Worm (Caenorhabditis elegans) whole organism, young adult: ENCODE measurements around the gene F35G12.7.

ENCODE experiments used
- C17E4.6 ChIP-seq: fragments of 200-800 bp; sonication (Bioruptor generic); IDR thresholded peaks from 2 replicates; pipeline ENCODE4 v1.3.6; 2022; ENCODE audit warnings: missing genetic modification reagents, missing genetic modification characterization, missing compliant biosample characterization
- T26A5.8 ChIP-seq: sonication (generic microtip); optimal IDR thresholded peaks from 2 replicates; lab custom pipeline; 2016; ENCODE audit warnings: missing genetic modification characterization, missing compliant biosample characterization
- Y56A3A.18 ChIP-seq: fragments of 200-800 bp; sonication (Bioruptor generic); IDR thresholded peaks from 2 replicates; pipeline ENCODE4 v1.3.6; 2022; ENCODE audit warnings: missing genetic modification reagents, missing genetic modification characterization, missing compliant biosample characterization
- die-1 ChIP-seq: sonication (generic microtip); optimal IDR thresholded peaks from 2 replicates; lab custom pipeline; 2016; ENCODE audit warnings: missing genotype, mild to moderate bottlenecking, missing genetic modification characterization, missing compliant biosample characterization
- hmg-20 ChIP-seq: fragments of 200-800 bp; sonication (Bioruptor generic); IDR thresholded peaks from 2 replicates; pipeline ENCODE4 v1.3.6; 2022; ENCODE audit warnings: missing genetic modification reagents, missing genetic modification characterization, missing compliant biosample characterization
- hsf-1 ChIP-seq: fragments of 200-800 bp; sonication (Bioruptor generic); IDR thresholded peaks from 2 replicates; pipeline ENCODE4 v1.3.6; 2022; ENCODE audit warnings: missing genetic modification reagents, missing genetic modification characterization, missing compliant biosample characterization
- snpc-4 ChIP-seq, 5 experiments: fragments of 150-350 bp in 1 of 5; sonication (generic microtip) in 4 of 5; optimal IDR thresholded peaks; 2 replicates each; lab custom pipeline; 2014 to 2018; ENCODE audit warnings: missing genetic modification characterization in 5 of 5, missing biosample characterization in 3 of 5, antibody characterized with exemption in 2 of 5, mild to moderate bottlenecking in 2 of 5, missing compliant biosample characterization in 2 of 5, missing genotype in 2 of 5, moderate library complexity in 2 of 5, missing genetic modification reagents in 1 of 5
- ztf-28 ChIP-seq: fragments of 200-800 bp; sonication (Bioruptor generic); IDR thresholded peaks from 2 replicates; pipeline ENCODE4 v1.3.6; 2022; ENCODE audit warnings: missing genetic modification reagents, missing genetic modification characterization, missing compliant biosample characterization

DNA sequence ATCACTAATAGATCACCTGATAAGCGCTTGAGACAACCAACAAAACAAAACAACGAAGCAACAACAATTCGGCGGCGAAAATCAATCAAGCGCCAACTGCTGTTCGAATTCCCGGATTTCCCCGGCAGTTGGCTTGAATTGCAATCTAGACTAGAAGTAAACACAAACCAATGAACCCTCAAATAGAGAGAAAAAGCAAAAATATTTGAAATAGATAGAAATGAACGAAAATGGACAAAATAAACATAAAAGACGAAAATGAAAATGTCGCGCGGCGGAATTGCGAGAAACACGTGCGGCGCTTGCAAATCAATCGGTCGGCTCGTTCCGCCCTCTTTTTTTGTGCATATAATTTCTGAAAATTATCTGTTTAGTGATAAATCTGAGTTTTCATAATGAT, 18.7 kb downstream of the F35G12.7 start, which contains the start of gene idhg-1:
- TF ChIP-seq Y56A3A.18 (GFP tag; lab: Robert Waterston, UW) (no peak), snpc-4 (GFP tag; optimal IDR thresholded peaks at IDR 0.05; lab: Kevin White, UChicago) (no peak), snpc-4 (tag; optimal IDR thresholded peaks at IDR 0.05; lab: Kevin White, UChicago) (peak in 3 of 4 experiments; percentile 8 to 63 (median 12)), hmg-20 (GFP tag; lab: Robert Waterston, UW) (0 out of 2 replicates have a peak, but pooled peaks have one; percentile 64), C17E4.6 (no peak), T26A5.8 (tag; lab: Kevin White, UChicago) (no peak), ztf-28 (GFP tag; lab: Robert Waterston, UW) (no peak), hsf-1 (GFP tag; lab: Robert Waterston, UW) (no peak), die-1 (tag; lab: Kevin White, UChicago) (peak; percentile 21)
